Fruit fly (Drosophila melanogaster): Measurements from ENCODE around the gene Gbeta13F.

Gbeta13F gene

dm6 chrX:15891606-15892345 lies 31.9 kb downstream of the Gbeta13F start, which contains the start of gene shi (continued):
- no peak for TF ChIP-seq dysf (GFP tag; IDR thresholded peaks at IDR 0.05)
- TF ChIP-seq gcm2 (GFP tag; optimal IDR thresholded peaks at IDR 0.05) = no peak
- TF ChIP-seq phol (tag; optimal IDR thresholded peaks at IDR 0.05) = peak; percentile 44
- TF ChIP-seq tin (GFP tag; optimal IDR thresholded peaks at IDR 0.05) = no peak
- peak in 1 of 2 experiments; percentile 8 for TF ChIP-seq Pdp1 (GFP tag; optimal IDR thresholded peaks at IDR 0.05)
- TF ChIP-seq CG6683 (GFP tag; optimal IDR thresholded peaks at IDR 0.05) = no peak
- no peak for TF ChIP-seq CG4730 (GFP tag; IDR thresholded peaks at IDR 0.05)
- TF ChIP-seq CG3407 (GFP tag; optimal IDR thresholded peaks at IDR 0.05) = no peak
- no peak for TF ChIP-seq sisA (GFP tag; IDR thresholded peaks at IDR 0.05)
- no peak for TF ChIP-seq CG12744 (GFP tag; optimal IDR thresholded peaks at IDR 0.05)
- no peak for TF ChIP-seq CG30431 (GFP tag; optimal IDR thresholded peaks at IDR 0.05)
- no peak for TF ChIP-seq fru (optimal IDR thresholded peaks at IDR 0.05)
- peak; percentile 37 for TF ChIP-seq CG17829 (tag; optimal IDR thresholded peaks at IDR 0.05)
- no peak for TF ChIP-seq wdn (GFP tag; IDR thresholded peaks at IDR 0.05)
- 0 out of 2 replicates have a peak, but pooled peaks have one; percentile 14 for TF ChIP-seq CG17328 (GFP tag; IDR thresholded peaks at IDR 0.05)
- TF ChIP-seq CG13287 (GFP tag; IDR thresholded peaks at IDR 0.05; ENCODE audit: partially characterized antibody) = peak; percentile 96
- no peak for TF ChIP-seq cas (GFP tag; IDR thresholded peaks at IDR 0.05)
- no peak for TF ChIP-seq CG11247 (GFP tag; IDR thresholded peaks at IDR 0.05)
- peak; percentile 85; the same call in 1 of the 2 replicates for TF ChIP-seq vvl (GFP tag; IDR thresholded peaks at IDR 0.05)
- TF ChIP-seq abd-A (tag; optimal IDR thresholded peaks at IDR 0.05) = peak; percentile 83
- peak in 1 of 2 experiments; percentile 100 for TF ChIP-seq Hr78 (GFP tag; optimal IDR thresholded peaks at IDR 0.05)
- TF ChIP-seq CG8924 (tag; optimal IDR thresholded peaks at IDR 0.05) = peak; percentile 56
- no peak for TF ChIP-seq CG2199 (GFP tag; IDR thresholded peaks at IDR 0.05)
- TF ChIP-seq insv (GFP tag; optimal IDR thresholded peaks at IDR 0.05) = peak in 1 of 2 experiments; percentile 67
- TF ChIP-seq CG32532 (GFP tag; IDR thresholded peaks at IDR 0.05) = peak; percentile 47; the same call in 1 of the 2 replicates
- TF ChIP-seq hb (GFP tag; IDR thresholded peaks at IDR 0.05; ENCODE audit: partially characterized antibody) = peak; percentile 99
- peak; percentile 51; the same call in 1 of the 3 replicates for TF ChIP-seq CG7357 (GFP tag; IDR thresholded peaks at IDR 0.05)
- TF ChIP-seq chinmo (GFP tag; IDR thresholded peaks at IDR 0.05; ENCODE audit: partially characterized antibody) = peak; percentile 96
- TF ChIP-seq Nf-YC (tag; optimal IDR thresholded peaks at IDR 0.05) = peak; percentile 42
- TF ChIP-seq Oaz (GFP tag; IDR thresholded peaks at IDR 0.05) = no peak
- no peak for TF ChIP-seq CG17568 (GFP tag; optimal IDR thresholded peaks at IDR 0.05)
- TF ChIP-seq CG10654 (GFP tag; optimal IDR thresholded peaks at IDR 0.05) = no peak
- peak; percentile 1 for TF ChIP-seq CG10979 (tag; optimal IDR thresholded peaks at IDR 0.05)
- peak; percentile 96 for TF ChIP-seq unc-4 (GFP tag; IDR thresholded peaks at IDR 0.05; ENCODE audit: partially characterized antibody)
- TF ChIP-seq wor (GFP tag; IDR thresholded peaks at IDR 0.05) = no peak
- TF ChIP-seq CG33213 (GFP tag; optimal IDR thresholded peaks at IDR 0.05) = peak; percentile 36
- no peak for TF ChIP-seq Hr3 (GFP tag; optimal IDR thresholded peaks at IDR 0.05)
- TF ChIP-seq pros (GFP tag; optimal IDR thresholded peaks at IDR 0.05) = no peak
- TF ChIP-seq CG4282 (GFP tag; optimal IDR thresholded peaks at IDR 0.05) = no peak
- no peak for TF ChIP-seq p53 (GFP tag; optimal IDR thresholded peaks at IDR 0.05)
- TF ChIP-seq CG11723 (GFP tag; optimal IDR thresholded peaks at IDR 0.05) = no peak
- no peak for TF ChIP-seq CG12299 (tag; optimal IDR thresholded peaks at IDR 0.05)
- TF ChIP-seq CG16813 (GFP tag; IDR thresholded peaks at IDR 0.05; ENCODE audit: partially characterized antibody) = peak; percentile 98
- TF ChIP-seq Dp (GFP tag; optimal IDR thresholded peaks at IDR 0.05) = peak; percentile 53
- peak; percentile 50 for TF ChIP-seq sqz (GFP tag; optimal IDR thresholded peaks at IDR 0.05)
- no peak for TF ChIP-seq org-1 (GFP tag; optimal IDR thresholded peaks at IDR 0.05)
- peak; percentile 88 for TF ChIP-seq sens (GFP tag)
- TF ChIP-seq jigr1 (GFP tag; IDR thresholded peaks at IDR 0.05) = no peak
- peak; percentile 99 for TF ChIP-seq vnd (GFP tag; IDR thresholded peaks at IDR 0.05; ENCODE audit: partially characterized antibody)
- TF ChIP-seq Bteb2 (GFP tag; optimal IDR thresholded peaks at IDR 0.05) = no peak

Measured in whole organism, embryonic.